Fruit fly (Drosophila melanogaster) whole organism, embryonic: Measurements from ENCODE around the gene NijB.

Experiments
- ATbp ChIP-seq: fragments of 200-800 bp; sonication (Bioruptor generic); optimal IDR thresholded peaks from 2 replicates; lab custom pipeline; 2017; ENCODE audit warnings: missing biosample characterization, mild to moderate bottlenecking, missing genetic modification characterization, missing genetic modification reagents
- Awh ChIP-seq: fragments of 200-800 bp; sonication (Bioruptor generic); IDR thresholded peaks from 2 replicates; pipeline ENCODE4, ENCODE4 v1.3.6; 2022; ENCODE audit warnings: missing biosample characterization, missing genetic modification characterization
- BEAF-32 ChIP-seq: fragments of 200-800 bp; sonication (Bioruptor generic); optimal IDR thresholded peaks from 3 replicates; lab custom pipeline; 2017; ENCODE audit warnings: missing biosample characterization, missing genetic modification characterization, mild to moderate bottlenecking, moderate library complexity, missing genetic modification reagents
- CG10267 ChIP-seq: fragments of 200-800 bp; sonication (Bioruptor generic); optimal IDR thresholded peaks from 2 replicates; lab custom pipeline; 2018; ENCODE audit warnings: missing biosample characterization, mild to moderate bottlenecking, missing genetic modification characterization, moderate library complexity
- CG10321 ChIP-seq: fragments of 200-800 bp; sonication (Bioruptor generic); IDR thresholded peaks from 2 replicates; pipeline ENCODE4 v1.3.6; 2022; ENCODE audit warnings: missing biosample characterization, missing genetic modification characterization
- CG10431 ChIP-seq: fragments of 200-800 bp; sonication (Bioruptor generic); optimal IDR thresholded peaks from 3 replicates; lab custom pipeline; 2018; ENCODE audit warnings: missing biosample characterization, mild to moderate bottlenecking, missing genetic modification characterization
- CG10979 ChIP-seq: fragments of 200-800 bp; sonication (Bioruptor generic); optimal IDR thresholded peaks from 2 replicates; lab custom pipeline; 2018; ENCODE audit warnings: missing biosample characterization, mild to moderate bottlenecking, missing genetic modification characterization, moderate library complexity
- CG1233 ChIP-seq: fragments of 200-800 bp; sonication (Bioruptor generic); optimal IDR thresholded peaks from 4 replicates; lab custom pipeline; 2018; ENCODE audit warnings: missing biosample characterization, mild to moderate bottlenecking, missing genetic modification characterization
- CG14860 ChIP-seq: fragments of 200-800 bp; sonication (Bioruptor generic); IDR thresholded peaks from 3 replicates; pipeline ENCODE4 v1.3.6; 2022; ENCODE audit warnings: missing biosample characterization, missing genetic modification characterization; ENCODE audit not compliant: partially characterized antibody
- CG14965 ChIP-seq: fragments of 200-800 bp; sonication (Bioruptor generic); optimal IDR thresholded peaks from 2 replicates; lab custom pipeline; 2016; ENCODE audit warnings: missing biosample characterization, missing genetic modification characterization, borderline replicate concordance
- CG15269 ChIP-seq: fragments of 200-800 bp; sonication (Bioruptor generic); optimal IDR thresholded peaks from 2 replicates; lab custom pipeline; 2018; ENCODE audit warnings: missing biosample characterization, mild to moderate bottlenecking, missing genetic modification characterization, moderate library complexity
- CG16813 ChIP-seq: fragments of 200-800 bp; sonication (Bioruptor generic); IDR thresholded peaks from 3 replicates; pipeline ENCODE4 v1.3.6; 2022; ENCODE audit warnings: missing biosample characterization, missing genetic modification characterization; ENCODE audit not compliant: partially characterized antibody
- CG17612 ChIP-seq: fragments of 200-800 bp; sonication (Bioruptor generic); IDR thresholded peaks from 2 replicates; pipeline ENCODE4 v1.3.6; 2022; ENCODE audit warnings: missing biosample characterization, missing genetic modification characterization
- CG18262 ChIP-seq: fragments of 200-800 bp; optimal IDR thresholded peaks from 3 replicates; lab custom pipeline; 2019; ENCODE audit warnings: missing biosample characterization, mild to moderate bottlenecking, missing genetic modification characterization, moderate library complexity
- CG30431 ChIP-seq: fragments of 200-800 bp; sonication (Bioruptor generic); optimal IDR thresholded peaks from 2 replicates; lab custom pipeline; 2017; ENCODE audit warnings: missing biosample characterization, missing genetic modification characterization
- CG3163 ChIP-seq: fragments of 200-800 bp; sonication (Bioruptor generic); optimal IDR thresholded peaks from 3 replicates; lab custom pipeline; 2016; ENCODE audit warnings: missing biosample characterization, missing genetic modification characterization
- CG33557 ChIP-seq: fragments of 200-800 bp; sonication (Bioruptor generic); optimal IDR thresholded peaks from 2 replicates; lab custom pipeline; 2019; ENCODE audit warnings: missing biosample characterization, mild to moderate bottlenecking, missing genetic modification characterization, moderate library complexity
- CG4404 ChIP-seq: fragments of 200-800 bp; sonication (Bioruptor generic); IDR thresholded peaks from 2 replicates; pipeline ENCODE4 v1.3.6; 2022; ENCODE audit warnings: missing biosample characterization, missing genetic modification characterization
- CG6854 ChIP-seq: fragments of 200-800 bp; sonication (Bioruptor generic); optimal IDR thresholded peaks from 3 replicates; lab custom pipeline; 2017; ENCODE audit warnings: missing biosample characterization, mild to moderate bottlenecking, missing genetic modification characterization
- CG7271 ChIP-seq: fragments of 200-800 bp; sonication (Bioruptor generic); optimal IDR thresholded peaks from 2 replicates; lab custom pipeline; 2018; ENCODE audit warnings: missing biosample characterization, mild to moderate bottlenecking, missing genetic modification characterization, moderate library complexity
- CG7928 ChIP-seq: fragments of 200-800 bp; sonication (Bioruptor generic); optimal IDR thresholded peaks from 2 replicates; lab custom pipeline; 2017; ENCODE audit warnings: missing biosample characterization, mild to moderate bottlenecking, missing genetic modification characterization
- CG7963 ChIP-seq: fragments of 200-800 bp; sonication (Bioruptor generic); IDR thresholded peaks from 3 replicates; pipeline ENCODE4 v1.3.6; 2022; ENCODE audit warnings: missing biosample characterization, missing genetic modification characterization; ENCODE audit not compliant: partially characterized antibody
- CG8944 ChIP-seq: fragments of 200-800 bp; sonication (Bioruptor generic); optimal IDR thresholded peaks from 3 replicates; lab custom pipeline; 2016; ENCODE audit warnings: missing biosample characterization, missing genetic modification characterization
- CG9609 ChIP-seq: fragments of 200-800 bp; sonication (Bioruptor generic); optimal IDR thresholded peaks from 3 replicates; lab custom pipeline; 2016; ENCODE audit warnings: missing biosample characterization, missing genetic modification characterization
- HLH3B ChIP-seq: fragments of 200-800 bp; sonication (Bioruptor generic); IDR thresholded peaks from 2 replicates; pipeline ENCODE4 v1.3.6; 2022; ENCODE audit warnings: missing biosample characterization, missing genetic modification characterization
- HLHmδ ChIP-seq: fragments of 200-800 bp; sonication (Bioruptor generic); optimal IDR thresholded peaks from 2 replicates; lab custom pipeline; 2018; ENCODE audit warnings: missing biosample characterization, mild to moderate bottlenecking, missing genetic modification characterization, moderate library complexity
- Jarid2 ChIP-seq: fragments of 200-800 bp; sonication (Bioruptor generic); optimal IDR thresholded peaks from 3 replicates; lab custom pipeline; 2017; ENCODE audit warnings: mild to moderate bottlenecking, missing biosample characterization, missing genetic modification reagents, missing genetic modification characterization
- PHDP ChIP-seq: fragments of 200-800 bp; sonication (Bioruptor generic); optimal IDR thresholded peaks from 3 replicates; lab custom pipeline; 2018; ENCODE audit warnings: missing biosample characterization, mild to moderate bottlenecking, missing genetic modification characterization, moderate library complexity
- Pdp1 ChIP-seq, 2 experiments: fragments of 200-800 bp; sonication (Bioruptor generic); optimal IDR thresholded peaks; 3 replicates each; lab custom pipeline; 2016; ENCODE audit warnings: missing biosample characterization in 2 of 2, missing genetic modification characterization in 2 of 2, mild to moderate bottlenecking in 1 of 2, moderate library complexity in 1 of 2
- Sin3A ChIP-seq: fragments of >200 bp; optimal IDR thresholded peaks from 2 replicates; lab custom pipeline; 2018
- bsh ChIP-seq, 2 experiments: fragments of 200-800 bp; sonication (Bioruptor generic); optimal IDR thresholded peaks; 2 replicates each; lab custom pipeline; 2017 to 2018; ENCODE audit warnings: mild to moderate bottlenecking in 2 of 2, missing biosample characterization in 2 of 2, missing genetic modification characterization in 2 of 2, moderate library complexity in 1 of 2
- chn ChIP-seq: fragments of 200-800 bp; sonication (Bioruptor generic); optimal IDR thresholded peaks from 2 replicates; lab custom pipeline; 2016; ENCODE audit warnings: missing biosample characterization, missing genetic modification characterization
- dimm ChIP-seq: fragments of 200-800 bp; sonication (Bioruptor generic); IDR thresholded peaks from 2 replicates; pipeline ENCODE4 v1.3.6; 2022; ENCODE audit warnings: missing biosample characterization, missing genetic modification characterization
- ems ChIP-seq: fragments of 200-800 bp; sonication (Bioruptor generic); optimal IDR thresholded peaks from 3 replicates; lab custom pipeline; 2016; ENCODE audit warnings: missing biosample characterization, missing genetic modification characterization
- fd3F ChIP-seq: fragments of 200-800 bp; sonication (Bioruptor generic); optimal IDR thresholded peaks from 2 replicates; lab custom pipeline; 2018; ENCODE audit warnings: missing biosample characterization, mild to moderate bottlenecking, missing genetic modification characterization, moderate library complexity
- fru ChIP-seq: fragments of >200 bp; optimal IDR thresholded peaks from 2 replicates; lab custom pipeline; 2017
- h ChIP-seq: fragments of >200 bp; optimal IDR thresholded peaks from 2 replicates; lab custom pipeline; 2017
- hb ChIP-seq: fragments of 200-800 bp; sonication (Bioruptor generic); IDR thresholded peaks from 3 replicates; pipeline ENCODE4 v1.3.6; 2022; ENCODE audit warnings: missing biosample characterization, missing genetic modification characterization; ENCODE audit not compliant: partially characterized antibody
- jing ChIP-seq: fragments of 200-800 bp; sonication (Bioruptor generic); optimal IDR thresholded peaks from 2 replicates; lab custom pipeline; 2018; ENCODE audit warnings: missing biosample characterization, mild to moderate bottlenecking, missing genetic modification characterization
- knrl ChIP-seq: fragments of 200-800 bp; sonication (Bioruptor generic); IDR thresholded peaks from 3 replicates; pipeline ENCODE4 v1.3.6; 2022; ENCODE audit warnings: missing biosample characterization, missing genetic modification characterization; ENCODE audit not compliant: partially characterized antibody
- pfk ChIP-seq: fragments of 200-800 bp; sonication (Bioruptor generic); optimal IDR thresholded peaks from 2 replicates; lab custom pipeline; 2018; ENCODE audit warnings: missing biosample characterization, mild to moderate bottlenecking, missing genetic modification characterization, moderate library complexity
- row ChIP-seq: fragments of 200-800 bp; sonication (Bioruptor generic); IDR thresholded peaks from 3 replicates; pipeline ENCODE4 v1.3.6; 2022; ENCODE audit warnings: missing biosample characterization, missing genetic modification characterization
- sima ChIP-seq: fragments of 200-800 bp; sonication (Bioruptor generic); optimal IDR thresholded peaks from 2 replicates; lab custom pipeline; 2016; ENCODE audit warnings: missing biosample characterization, missing genetic modification characterization
- tna ChIP-seq: fragments of 200-800 bp; sonication (Bioruptor generic); IDR thresholded peaks from 2 replicates; pipeline ENCODE4 v1.3.6; 2022; ENCODE audit warnings: missing biosample characterization, missing genetic modification characterization; ENCODE audit not compliant: partially characterized antibody
- ttk ChIP-seq: fragments of 200-800 bp; sonication (Bioruptor generic); IDR thresholded peaks from 2 replicates; pipeline ENCODE4 v2.1.2; 2022; ENCODE audit warnings: missing biosample characterization, missing genetic modification characterization
- tup ChIP-seq: fragments of 200-800 bp; sonication (Bioruptor generic); optimal IDR thresholded peaks from 2 replicates; lab custom pipeline; 2016; ENCODE audit warnings: missing biosample characterization, mild to moderate bottlenecking, missing genetic modification characterization, moderate library complexity
- z ChIP-seq: fragments of 200-800 bp; sonication (Bioruptor generic); IDR thresholded peaks from 3 replicates; pipeline ENCODE4 v1.3.6; 2022; ENCODE audit warnings: missing biosample characterization, missing genetic modification characterization
- zfh2 ChIP-seq: fragments of 200-800 bp; sonication (Bioruptor generic); optimal IDR thresholded peaks from 2 replicates; lab custom pipeline; 2016; ENCODE audit warnings: missing biosample characterization, missing genetic modification characterization

NijB gene

dm6 chr3L:18890283-18891175 is 1.7 kb upstream of the NijB start, which contains the start of gene CG3961 (continued):
- peak; percentile 99 for TF ChIP-seq CG10979 (tag; lab: Kevin White, UChicago)
- no peak for TF ChIP-seq tna (GFP tag; lab: Robert Waterston, UW)
- TF ChIP-seq ATbp: peak; percentile 96
- no peak for TF ChIP-seq CG14860 (GFP tag; lab: Robert Waterston, UW)
- TF ChIP-seq hb: 0 out of 3 replicates have a peak, but pooled peaks have one; percentile 32
- TF ChIP-seq tup (GFP tag; lab: Kevin White, UChicago): peak; percentile 78
- TF ChIP-seq HLH3B (GFP tag; lab: Robert Waterston, UW): peak; percentile 95
- TF ChIP-seq CG3163 (GFP tag; lab: Kevin White, UChicago): peak; percentile 72
- TF ChIP-seq CG7928 (GFP tag; lab: Kevin White, UChicago): peak; percentile 73
- 0 out of 3 replicates have a peak, but pooled peaks have one; percentile 10 for TF ChIP-seq z (GFP tag; lab: Robert Waterston, UW)
- no peak for TF ChIP-seq Sin3A (lab: Kevin White, UChicago)
- peak; percentile 97 for TF ChIP-seq PHDP (tag; lab: Kevin White, UChicago)
- TF ChIP-seq CG4404 (GFP tag; lab: Robert Waterston, UW): peak; percentile 89
- no peak for TF ChIP-seq h (lab: Kevin White, UChicago)
- TF ChIP-seq pfk: no peak
- peak; percentile 90; the same call in 1 of the 2 replicates for TF ChIP-seq Awh (GFP tag; lab: Robert Waterston, UW)
- peak; percentile 97 to 98 for TF ChIP-seq bsh (GFP tag; optimal IDR thresholded peaks at IDR 0.05; lab: Kevin White, UChicago)
- TF ChIP-seq zfh2 (GFP tag; lab: Kevin White, UChicago): peak; percentile 52
- TF ChIP-seq CG1233 (GFP tag; lab: Kevin White, UChicago): peak; percentile 97
- peak; percentile 18 for TF ChIP-seq BEAF-32 (GFP tag; lab: Kevin White, UChicago)
- peak; percentile 61 for TF ChIP-seq CG10321 (GFP tag; lab: Robert Waterston, UW)
- TF ChIP-seq fru: no peak
- TF ChIP-seq Jarid2 (GFP tag; lab: Kevin White, UChicago): peak; percentile 66
- peak; percentile 81 for TF ChIP-seq CG8944 (GFP tag; lab: Kevin White, UChicago)
- no peak for TF ChIP-seq CG14965 (GFP tag; lab: Kevin White, UChicago)
- peak; percentile 94 for TF ChIP-seq CG30431
- peak; percentile 57 for TF ChIP-seq CG7271 (tag; lab: Kevin White, UChicago)
- TF ChIP-seq CG9609 (GFP tag; lab: Kevin White, UChicago): peak; percentile 83
- peak; percentile 79 for TF ChIP-seq dimm
- TF ChIP-seq ttk (GFP tag; lab: Robert Waterston, UW): peak; percentile 94
- no peak for TF ChIP-seq knrl (GFP tag; lab: Robert Waterston, UW)
- peak; percentile 98 for TF ChIP-seq CG33557 (GFP tag; lab: Kevin White, UChicago)
- TF ChIP-seq CG6854 (GFP tag; lab: Kevin White, UChicago): peak; percentile 95
- peak; percentile 92 for TF ChIP-seq chn (GFP tag; lab: Kevin White, UChicago)
- TF ChIP-seq fd3F (GFP tag; lab: Kevin White, UChicago): peak; percentile 93
- TF ChIP-seq CG18262: peak; percentile 100
- TF ChIP-seq CG10431 (GFP tag; lab: Kevin White, UChicago): peak; percentile 93
- no peak for TF ChIP-seq CG16813 (GFP tag; lab: Robert Waterston, UW)
- TF ChIP-seq row (GFP tag; lab: Robert Waterston, UW): peak; percentile 94
- no peak for TF ChIP-seq CG17612
- peak; percentile 30 for TF ChIP-seq sima (GFP tag; lab: Kevin White, UChicago)
- peak; percentile 88 to 89 for TF ChIP-seq Pdp1 (GFP tag; optimal IDR thresholded peaks at IDR 0.05; lab: Kevin White, UChicago)
- peak; percentile 96 for TF ChIP-seq CG10267 (tag; lab: Kevin White, UChicago)
- TF ChIP-seq CG7963 (GFP tag; lab: Robert Waterston, UW): no peak
- TF ChIP-seq ems (GFP tag; lab: Kevin White, UChicago): peak; percentile 86
- peak; percentile 92 for TF ChIP-seq jing (GFP tag; lab: Kevin White, UChicago)
- peak; percentile 97 for TF ChIP-seq HLHmδ
- TF ChIP-seq CG15269 (tag; lab: Kevin White, UChicago): peak; percentile 97
